Fruit fly (Drosophila melanogaster): ENCODE results near the gene CG14441.

Gene CG14441

DNA sequence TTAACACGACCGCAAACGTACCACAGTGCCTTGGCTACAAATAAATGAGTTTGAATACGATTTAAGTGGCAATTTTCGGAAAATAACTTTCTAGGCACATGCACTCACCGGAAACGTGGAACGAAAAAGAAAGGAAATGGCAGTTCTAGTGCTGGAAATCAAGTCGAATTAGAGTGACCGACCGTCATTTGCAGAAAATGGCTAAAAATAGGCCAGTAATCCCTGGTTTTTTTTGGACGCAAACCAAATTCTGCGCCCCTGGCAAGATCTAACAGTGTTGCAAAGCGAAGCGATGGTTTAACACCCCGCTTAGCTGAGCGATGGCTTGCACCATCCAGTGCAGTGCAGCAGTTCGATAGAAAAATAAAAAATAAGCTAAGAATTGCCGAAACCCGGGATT is 44.8 kb downstream of the CG14441 start, which contains the start of gene RpL17 (continued):
- TF ChIP-seq Tbp (GFP tag; optimal IDR thresholded peaks at IDR 0.05) = no peak
- TF ChIP-seq CG2875 (GFP tag; optimal IDR thresholded peaks at IDR 0.05) = peak; percentile 88
- peak; percentile 84 for TF ChIP-seq CG16779 (GFP tag; IDR thresholded peaks at IDR 0.05)
- TF ChIP-seq CG8281 (tag; optimal IDR thresholded peaks at IDR 0.05) = peak; percentile 62
- peak; percentile 83 for TF ChIP-seq CG10209 (GFP tag; optimal IDR thresholded peaks at IDR 0.05)
- peak; percentile 77 for TF ChIP-seq sug (tag; optimal IDR thresholded peaks at IDR 0.05)
- TF ChIP-seq CG17359 (tag; optimal IDR thresholded peaks at IDR 0.05) = peak; percentile 67
- TF ChIP-seq Elba2 (GFP tag; optimal IDR thresholded peaks at IDR 0.05) = no peak
- no peak for TF ChIP-seq nerfin-2 (GFP tag; IDR thresholded peaks at IDR 0.05; ENCODE audit: partially characterized antibody)
- TF ChIP-seq p53 (GFP tag; optimal IDR thresholded peaks at IDR 0.05) = peak; percentile 74
- TF ChIP-seq Sox102F (GFP tag; optimal IDR thresholded peaks at IDR 0.05) = peak; percentile 55
- peak; percentile 72 for TF ChIP-seq CG16863 (GFP tag; optimal IDR thresholded peaks at IDR 0.05)
- TF ChIP-seq CG4404 (GFP tag; IDR thresholded peaks at IDR 0.05) = peak; percentile 58; the same call in 1 of the 2 replicates
- TF ChIP-seq wor (GFP tag; IDR thresholded peaks at IDR 0.05) = peak; percentile 39; the same call in 1 of the 2 replicates
- TF ChIP-seq slou (GFP tag; optimal IDR thresholded peaks at IDR 0.05) = peak; percentile 73
- peak; percentile 74 for TF ChIP-seq fd102C (GFP tag; optimal IDR thresholded peaks at IDR 0.05)
- peak; percentile 62 for TF ChIP-seq CG1647 (GFP tag; optimal IDR thresholded peaks at IDR 0.05)
- peak; percentile 33 for TF ChIP-seq ab (GFP tag; optimal IDR thresholded peaks at IDR 0.05)
- peak; percentile 69 for TF ChIP-seq Myb (GFP tag; optimal IDR thresholded peaks at IDR 0.05)
- TF ChIP-seq CG15011 (GFP tag; optimal IDR thresholded peaks at IDR 0.05) = peak; percentile 74
- TF ChIP-seq tap (tag; optimal IDR thresholded peaks at IDR 0.05) = no peak
- TF ChIP-seq sens-2 (GFP tag; IDR thresholded peaks at IDR 0.05) = peak; percentile 68; the same call in 1 of the 2 replicates
- TF ChIP-seq crc (GFP tag; optimal IDR thresholded peaks at IDR 0.05) = peak; percentile 76
- TF ChIP-seq Xbp1 (GFP tag; optimal IDR thresholded peaks at IDR 0.05) = peak; percentile 81
- TF ChIP-seq CG12155 (GFP tag; optimal IDR thresholded peaks at IDR 0.05) = peak; percentile 68
- peak; percentile 98 for TF ChIP-seq NC2β (GFP tag; optimal IDR thresholded peaks at IDR 0.05)
- peak; percentile 68 for TF ChIP-seq CG4854 (GFP tag; optimal IDR thresholded peaks at IDR 0.05)
- peak; percentile 51 for TF ChIP-seq CG8924 (tag; optimal IDR thresholded peaks at IDR 0.05)
- peak; percentile 74 for TF ChIP-seq vfl (GFP tag; optimal IDR thresholded peaks at IDR 0.05)
- peak; percentile 60 for TF ChIP-seq Sry-δ (GFP tag; optimal IDR thresholded peaks at IDR 0.05)
- TF ChIP-seq ro (GFP tag; IDR thresholded peaks at IDR 0.05) = no peak
- peak; percentile 99 for TF ChIP-seq Ets97D (GFP tag; optimal IDR thresholded peaks at IDR 0.05)
- peak; percentile 68 for TF ChIP-seq gsb (GFP tag; IDR thresholded peaks at IDR 0.05)
- peak; percentile 52; the same call in 1 of the 2 replicates for TF ChIP-seq CG42726 (GFP tag; IDR thresholded peaks at IDR 0.05; ENCODE audit: partially characterized antibody)
- TF ChIP-seq CG17361 (GFP tag; IDR thresholded peaks at IDR 0.05) = peak; percentile 47; the same call in 2 of the 3 replicates
- peak; percentile 12 for TF ChIP-seq CG10565 (GFP tag; optimal IDR thresholded peaks at IDR 0.05)
- no peak for TF ChIP-seq CG8478 (optimal IDR thresholded peaks at IDR 0.05)
- TF ChIP-seq B-H1 (GFP tag; IDR thresholded peaks at IDR 0.05) = peak; percentile 69
- TF ChIP-seq CG7372 (GFP tag; IDR thresholded peaks at IDR 0.05) = peak; percentile 70
- no peak for TF ChIP-seq Hr39 (optimal IDR thresholded peaks at IDR 0.05)
- peak; percentile 17 for TF ChIP-seq D (optimal IDR thresholded peaks at IDR 0.05)
- peak; percentile 54 for TF ChIP-seq D (GFP tag; optimal IDR thresholded peaks at IDR 0.05)
- TF ChIP-seq Jarid2 (GFP tag; optimal IDR thresholded peaks at IDR 0.05) = peak; percentile 58
- no peak for TF ChIP-seq bigmax (GFP tag; optimal IDR thresholded peaks at IDR 0.05)
- TF ChIP-seq ap (GFP tag; IDR thresholded peaks at IDR 0.05) = peak; percentile 75
- peak; percentile 48 for TF ChIP-seq zf30C (GFP tag; optimal IDR thresholded peaks at IDR 0.05)
- TF ChIP-seq Bgb (GFP tag; IDR thresholded peaks at IDR 0.05; ENCODE audit: partially characterized antibody) = peak; percentile 40; the same call in 1 of the 2 replicates
- peak; percentile 49 for TF ChIP-seq jing (GFP tag; optimal IDR thresholded peaks at IDR 0.05)
- peak; percentile 54 for TF ChIP-seq Oli (tag; optimal IDR thresholded peaks at IDR 0.05)
- peak; percentile 80 for TF ChIP-seq H2.0 (GFP tag; IDR thresholded peaks at IDR 0.05)
- TF ChIP-seq D19A (tag; optimal IDR thresholded peaks at IDR 0.05) = no peak
- peak; percentile 46 for TF ChIP-seq CG17186 (GFP tag; optimal IDR thresholded peaks at IDR 0.05)

Data from whole organism, embryonic.